Worm (Caenorhabditis elegans) whole organism, L3 larva: ENCODE measurements around the gene tsp-8.

ENCODE experiments used
- R02D3.7 ChIP-seq: fragments of 150-350 bp; optimal IDR thresholded peaks from 2 replicates; lab custom pipeline; 2014; ENCODE audit warnings: missing biosample characterization, missing genetic modification characterization
- ZK546.5 ChIP-seq: sonication (generic microtip); optimal IDR thresholded peaks from 2 replicates; lab custom pipeline; 2017; ENCODE audit warnings: missing biosample characterization, missing genetic modification characterization
- aly-2 ChIP-seq: fragments of 150-350 bp; optimal IDR thresholded peaks from 2 replicates; lab custom pipeline; 2014; ENCODE audit warnings: missing biosample characterization, missing genetic modification characterization
- ama-1 ChIP-seq: fragments of 150-350 bp; optimal IDR thresholded peaks from 2 replicates; lab custom pipeline; 2018
- ceh-16 ChIP-seq: sonication (generic microtip); optimal IDR thresholded peaks from 2 replicates; lab custom pipeline; 2017; ENCODE audit warnings: missing biosample characterization, missing genetic modification characterization
- ceh-28 ChIP-seq: fragments of 150-350 bp; optimal IDR thresholded peaks from 2 replicates; lab custom pipeline; 2014; ENCODE audit warnings: missing biosample characterization, missing genetic modification reagents, missing genetic modification characterization
- ceh-82 ChIP-seq: fragments of 150-350 bp; optimal IDR thresholded peaks from 2 replicates; lab custom pipeline; 2014; ENCODE audit warnings: missing biosample characterization, missing genetic modification characterization
- ceh-9 ChIP-seq: sonication (generic microtip); optimal IDR thresholded peaks from 2 replicates; lab custom pipeline; 2018; ENCODE audit warnings: missing biosample characterization, missing genetic modification characterization
- egl-27 ChIP-seq: sonication (generic microtip); optimal IDR thresholded peaks from 4 replicates; lab custom pipeline; 2017; ENCODE audit warnings: missing biosample characterization, missing genetic modification reagents, missing genetic modification characterization
- egl-5 ChIP-seq: fragments of 150-350 bp; optimal IDR thresholded peaks from 2 replicates; lab custom pipeline; 2017; ENCODE audit warnings: missing biosample characterization, missing genetic modification reagents, missing genetic modification characterization, inconsistent platforms
- elt-1 ChIP-seq: fragments of 150-350 bp; optimal IDR thresholded peaks from 2 replicates; lab custom pipeline; 2014; ENCODE audit warnings: missing biosample characterization, missing genetic modification characterization
- elt-3 ChIP-seq, 3 experiments: fragments of 150-350 bp in 1 of 3; sonication (generic microtip) in 2 of 3; optimal IDR thresholded peaks; 2 replicates in 2 of 3; 4 replicates in 1 of 3; lab custom pipeline; 2014 to 2017; ENCODE audit warnings: missing biosample characterization in 3 of 3, missing genetic modification characterization in 3 of 3
- eor-1 ChIP-seq, 2 experiments: fragments of 150-350 bp; optimal IDR thresholded peaks; 2 replicates each; lab custom pipeline; 2014 to 2018; ENCODE audit warnings: missing biosample characterization in 2 of 2, missing genetic modification characterization in 2 of 2
- fkh-2 ChIP-seq: fragments of 150-350 bp; optimal IDR thresholded peaks from 2 replicates; lab custom pipeline; 2014; ENCODE audit warnings: missing biosample characterization, missing genetic modification reagents, missing genetic modification characterization
- hmg-11 ChIP-seq: sonication (generic microtip); optimal IDR thresholded peaks from 2 replicates; lab custom pipeline; 2016; ENCODE audit warnings: missing genetic modification characterization, missing compliant biosample characterization
- jun-1 ChIP-seq: fragments of 150-350 bp; optimal IDR thresholded peaks from 2 replicates; lab custom pipeline; 2014; ENCODE audit warnings: missing biosample characterization, missing genetic modification reagents, missing genetic modification characterization
- lin-15B ChIP-seq: fragments of 150-350 bp; optimal IDR thresholded peaks from 2 replicates; lab custom pipeline; 2014; ENCODE audit warnings: missing biosample characterization, missing genetic modification characterization
- lin-39 ChIP-seq: fragments of 150-350 bp; optimal IDR thresholded peaks from 2 replicates; lab custom pipeline; 2018; ENCODE audit warnings: missing biosample characterization, missing genetic modification reagents, missing genetic modification characterization
- lsy-12 ChIP-seq: sonication (generic microtip); optimal IDR thresholded peaks from 2 replicates; lab custom pipeline; 2016; ENCODE audit warnings: mild to moderate bottlenecking, missing genetic modification characterization, missing compliant biosample characterization
- mdl-1 ChIP-seq: fragments of 150-350 bp; optimal IDR thresholded peaks from 2 replicates; lab custom pipeline; 2014; ENCODE audit warnings: missing biosample characterization, missing genetic modification characterization
- mml-1 ChIP-seq: fragments of 150-350 bp; sonication (generic microtip); optimal IDR thresholded peaks from 3 replicates; lab custom pipeline; 2014; ENCODE audit warnings: missing biosample characterization, missing genetic modification characterization
- nfya-1 ChIP-seq: sonication (generic microtip); optimal IDR thresholded peaks from 2 replicates; lab custom pipeline; 2017; ENCODE audit warnings: missing genetic modification characterization, mild to moderate bottlenecking, missing compliant biosample characterization, antibody characterized with exemption, moderate library complexity; ENCODE audit not compliant: insufficient read depth
- nhr-11 ChIP-seq: fragments of 150-350 bp; optimal IDR thresholded peaks from 2 replicates; lab custom pipeline; 2014; ENCODE audit warnings: missing biosample characterization, missing genetic modification characterization
- nhr-12 ChIP-seq: fragments of 150-350 bp; optimal IDR thresholded peaks from 2 replicates; lab custom pipeline; 2014; ENCODE audit warnings: missing biosample characterization, missing genetic modification characterization
- nhr-237 ChIP-seq: fragments of 150-350 bp; optimal IDR thresholded peaks from 2 replicates; lab custom pipeline; 2014; ENCODE audit warnings: missing biosample characterization, missing genetic modification characterization
- nhr-25 ChIP-seq: sonication (generic microtip); optimal IDR thresholded peaks from 2 replicates; lab custom pipeline; 2017; ENCODE audit warnings: missing biosample characterization, missing genetic modification characterization
- nhr-28 ChIP-seq: fragments of 150-350 bp; optimal IDR thresholded peaks from 2 replicates; lab custom pipeline; 2014; ENCODE audit warnings: missing biosample characterization, missing genetic modification characterization
- nhr-43 ChIP-seq: sonication (generic microtip); optimal IDR thresholded peaks from 2 replicates; lab custom pipeline; 2016; ENCODE audit warnings: mild to moderate bottlenecking, missing genetic modification characterization, missing compliant biosample characterization; ENCODE audit not compliant: poor library complexity, severe bottlenecking
- nhr-67 ChIP-seq: fragments of 150-350 bp; optimal IDR thresholded peaks from 2 replicates; lab custom pipeline; 2014; ENCODE audit warnings: missing biosample characterization, missing genetic modification characterization
- nhr-76 ChIP-seq: fragments of 150-350 bp; sonication (generic microtip); optimal IDR thresholded peaks from 5 replicates; lab custom pipeline; 2014; ENCODE audit warnings: missing biosample characterization, missing genetic modification characterization
- nhr-77 ChIP-seq: fragments of 150-350 bp; optimal IDR thresholded peaks from 2 replicates; lab custom pipeline; 2014; ENCODE audit warnings: missing biosample characterization, missing genetic modification characterization
- pha-4 ChIP-seq: fragments of 150-350 bp; optimal IDR thresholded peaks from 2 replicates; lab custom pipeline; 2014; ENCODE audit warnings: missing biosample characterization, missing genetic modification reagents, missing genetic modification characterization
- pqm-1 ChIP-seq: fragments of 150-350 bp; optimal IDR thresholded peaks from 2 replicates; lab custom pipeline; 2017; ENCODE audit warnings: missing biosample characterization, missing genetic modification characterization, inconsistent platforms
- sea-2 ChIP-seq: fragments of 150-350 bp; sonication (generic microtip); optimal IDR thresholded peaks from 4 replicates; lab custom pipeline; 2014; ENCODE audit warnings: missing biosample characterization, missing genetic modification reagents, missing genetic modification characterization
- skn-1 ChIP-seq: fragments of 150-350 bp; optimal IDR thresholded peaks from 2 replicates; lab custom pipeline; 2014; ENCODE audit warnings: missing biosample characterization, missing genetic modification characterization
- snpc-4 ChIP-seq: fragments of 150-350 bp; optimal IDR thresholded peaks from 2 replicates; lab custom pipeline; 2014; ENCODE audit warnings: missing biosample characterization, missing genetic modification characterization
- tbx-2 ChIP-seq: sonication (generic microtip); optimal IDR thresholded peaks from 2 replicates; lab custom pipeline; 2016; ENCODE audit warnings: mild to moderate bottlenecking, missing genetic modification characterization, missing compliant biosample characterization
- unc-39 ChIP-seq: sonication (generic microtip); optimal IDR thresholded peaks from 4 replicates; lab custom pipeline; 2017; ENCODE audit warnings: missing biosample characterization, missing genetic modification characterization
- unc-62 ChIP-seq: fragments of 150-350 bp; sonication (generic microtip); optimal IDR thresholded peaks from 4 replicates; lab custom pipeline; 2014; ENCODE audit warnings: missing biosample characterization, missing genetic modification reagents, missing genetic modification characterization
- ztf-11 ChIP-seq: fragments of 150-350 bp; optimal IDR thresholded peaks from 2 replicates; lab custom pipeline; 2014; ENCODE audit warnings: missing biosample characterization, missing genetic modification characterization
- ztf-4 ChIP-seq: fragments of 150-350 bp; optimal IDR thresholded peaks from 2 replicates; lab custom pipeline; 2014; ENCODE audit warnings: missing biosample characterization, missing genetic modification characterization

The tsp-8 gene

DNA sequence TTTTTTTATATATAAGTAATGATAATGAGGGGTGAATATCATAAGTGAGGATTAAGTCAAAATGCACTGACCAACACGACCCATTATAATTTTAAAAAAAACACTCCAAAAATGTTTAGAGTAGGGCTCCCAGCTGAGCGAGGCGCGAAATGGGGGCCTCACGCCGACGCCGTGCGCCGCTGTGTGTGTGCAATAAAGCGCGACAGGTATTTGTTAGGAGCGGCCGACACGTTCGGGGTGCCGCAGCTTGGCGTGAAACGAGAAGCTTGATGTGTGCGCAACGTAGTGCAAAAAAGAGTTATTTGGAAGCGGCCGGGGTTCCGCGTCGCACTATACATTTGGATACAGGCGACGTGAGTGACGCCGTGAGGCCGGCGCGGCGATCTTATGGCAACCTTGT is 4.4 kb downstream of the tsp-8 start:
- TF ChIP-seq nhr-11 (tag; lab: Kevin White, UChicago) (no peak), nhr-12 (tag; lab: Kevin White, UChicago) (no peak)

- TF ChIP-seq pqm-1 (tag; lab: Kevin White, UChicago) (no peak), unc-39 (tag; lab: Kevin White, UChicago) (no peak), eor-1 (tag; optimal IDR thresholded peaks at IDR 0.05; lab: Kevin White, UChicago) (no peak), hmg-11 (tag; lab: Kevin White, UChicago) (no peak), ceh-16 (tag; lab: Kevin White, UChicago) (no peak), elt-1 (tag; lab: Kevin White, UChicago) (no peak), mml-1 (no peak), fkh-2 (tag; lab: Kevin White, UChicago) (no peak), lsy-12 (tag; lab: Kevin White, UChicago) (no peak), R02D3.7 (tag; lab: Kevin White, UChicago) (no peak)
Observed at ce11 chrX:14721098-14721497, 8.2 kb downstream of the tsp-8 start, which contains the start of gene F33C8.2. Gene F33C8.2, plus strand, starts transcription at chrX:14721398.

ce11 chrX:14717782-14718181 is 11.5 kb downstream of the tsp-8 start:
- TF ChIP-seq ceh-82 (tag; lab: Kevin White, UChicago): no peak
- TF ChIP-seq egl-5 (tag; lab: Kevin White, UChicago): no peak
- no peak for TF ChIP-seq egl-27 (tag; lab: Kevin White, UChicago)
- no peak for TF ChIP-seq tbx-2 (tag; lab: Kevin White, UChicago)
- no peak for TF ChIP-seq unc-62 (GFP tag; lab: Kevin White, UChicago)
- no peak for TF ChIP-seq ceh-16 (tag; lab: Kevin White, UChicago)
- no peak for TF ChIP-seq R02D3.7 (tag; lab: Kevin White, UChicago)
- no peak for TF ChIP-seq lin-15B (tag; lab: Kevin White, UChicago)
- TF ChIP-seq pha-4: no peak
- TF ChIP-seq ceh-9: no peak
- TF ChIP-seq lsy-12 (tag; lab: Kevin White, UChicago): no peak
- no peak for TF ChIP-seq ceh-28 (tag; lab: Kevin White, UChicago)
- no peak for TF ChIP-seq pqm-1 (tag; lab: Kevin White, UChicago)
- TF ChIP-seq elt-3 (tag; optimal IDR thresholded peaks at IDR 0.05; lab: Kevin White, UChicago): no peak
- TF ChIP-seq aly-2 (tag; lab: Kevin White, UChicago): no peak
- TF ChIP-seq snpc-4 (tag; lab: Kevin White, UChicago): no peak
- no peak for TF ChIP-seq hmg-11 (tag; lab: Kevin White, UChicago)
- no peak for TF ChIP-seq nhr-76 (tag; lab: Kevin White, UChicago)
- no peak for TF ChIP-seq sea-2 (GFP tag; lab: Kevin White, UChicago)

DNA sequence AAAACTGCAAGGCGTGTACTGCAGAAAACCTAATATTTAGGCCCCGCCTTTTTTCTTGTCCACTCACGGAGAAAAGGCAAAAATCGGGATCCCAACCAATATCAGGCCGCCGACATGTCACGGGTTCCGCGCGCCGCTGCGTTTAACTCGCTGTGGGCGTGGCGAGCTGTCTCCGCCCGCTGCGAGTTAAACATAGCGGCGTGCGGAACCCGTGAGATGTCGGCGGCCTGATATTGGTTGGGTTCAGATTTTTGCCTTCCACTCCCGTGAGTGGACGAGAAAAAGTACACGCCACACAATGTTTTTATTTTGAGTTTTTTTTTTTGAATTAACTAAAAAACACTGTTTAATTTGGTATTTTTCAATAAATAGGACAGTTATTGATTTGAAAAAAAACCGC is 13.8 kb downstream of the tsp-8 start:
- no peak for TF ChIP-seq unc-62 (GFP tag; lab: Kevin White, UChicago)
- no peak for TF ChIP-seq nhr-28 (tag; lab: Kevin White, UChicago)
- no peak for TF ChIP-seq mml-1
- no peak for TF ChIP-seq egl-5 (tag; lab: Kevin White, UChicago)
- TF ChIP-seq nhr-76 (tag; lab: Kevin White, UChicago): no peak
- TF ChIP-seq lin-39: no peak
- TF ChIP-seq ztf-11 (tag; lab: Kevin White, UChicago): no peak
- TF ChIP-seq ztf-4 (tag; lab: Kevin White, UChicago): no peak
- no peak for TF ChIP-seq nhr-67 (tag; lab: Kevin White, UChicago)
- no peak for TF ChIP-seq ceh-82 (tag; lab: Kevin White, UChicago)
- TF ChIP-seq eor-1 (tag; optimal IDR thresholded peaks at IDR 0.05; lab: Kevin White, UChicago): no peak
- no peak for TF ChIP-seq nhr-77 (tag; lab: Kevin White, UChicago)
- no peak for TF ChIP-seq mdl-1 (tag; lab: Kevin White, UChicago)
- TF ChIP-seq aly-2 (tag; lab: Kevin White, UChicago): no peak

ce11 chrX:14711168-14711629 is 18.1 kb downstream of the tsp-8 start, which contains the start of gene atrn-1:
Gene atrn-1, plus strand, starts transcription at chrX:14711579.
- no peak for TF ChIP-seq nhr-76 (tag; lab: Kevin White, UChicago)
- TF ChIP-seq ceh-82 (tag; lab: Kevin White, UChicago): no peak
- no peak for TF ChIP-seq ztf-4 (tag; lab: Kevin White, UChicago)
- no peak for TF ChIP-seq unc-39 (tag; lab: Kevin White, UChicago)
- no peak for TF ChIP-seq egl-27 (tag; lab: Kevin White, UChicago)
- TF ChIP-seq R02D3.7 (tag; lab: Kevin White, UChicago): no peak
- TF ChIP-seq sea-2 (GFP tag; lab: Kevin White, UChicago): no peak
- TF ChIP-seq pha-4: peak; percentile 44
- TF ChIP-seq lin-15B (tag; lab: Kevin White, UChicago): no peak
- TF ChIP-seq ZK546.5 (tag; lab: Kevin White, UChicago): no peak
- no peak for TF ChIP-seq ama-1 (lab: Kevin White, UChicago)
- TF ChIP-seq jun-1 (tag; lab: Kevin White, UChicago): no peak
- no peak for TF ChIP-seq ceh-16 (tag; lab: Kevin White, UChicago)
- peak; percentile 71 for TF ChIP-seq hmg-11 (tag; lab: Kevin White, UChicago)
- TF ChIP-seq ztf-11 (tag; lab: Kevin White, UChicago): no peak
- no peak for TF ChIP-seq nhr-43 (tag; lab: Kevin White, UChicago)
- peak; percentile 49 for TF ChIP-seq ceh-28 (tag; lab: Kevin White, UChicago)
- peak; percentile 64 for TF ChIP-seq nhr-25 (tag; lab: Kevin White, UChicago)
- TF ChIP-seq snpc-4 (tag; lab: Kevin White, UChicago): no peak
- TF ChIP-seq mml-1: no peak
- no peak for TF ChIP-seq fkh-2 (tag; lab: Kevin White, UChicago)
- TF ChIP-seq elt-3 (tag; optimal IDR thresholded peaks at IDR 0.05; lab: Kevin White, UChicago): no peak
- no peak for TF ChIP-seq nhr-77 (tag; lab: Kevin White, UChicago)
- TF ChIP-seq pqm-1 (tag; lab: Kevin White, UChicago): no peak
- TF ChIP-seq skn-1: no peak
- no peak for TF ChIP-seq ceh-9
- TF ChIP-seq tbx-2 (tag; lab: Kevin White, UChicago): no peak
- no peak for TF ChIP-seq nhr-237
- no peak for TF ChIP-seq nfya-1 (tag; lab: Kevin White, UChicago)
